Fruit fly (Drosophila melanogaster) S2 (cell line): ENCODE measurements around the gene CG5608.

Experiments used
- CG8478 ChIP-seq: fragments of >200 bp; optimal IDR thresholded peaks from 2 replicates; lab custom pipeline; 2018
- CTCF ChIP-seq, 2 experiments: fragments of >200 bp; optimal IDR thresholded peaks; 2 replicates each; lab custom pipeline; 2018

- TF ChIP-seq CTCF (optimal IDR thresholded peaks at IDR 0.05; lab: Kevin White, UChicago) = no peak
- no peak for TF ChIP-seq CG8478 (lab: Kevin White, UChicago)
These were observed 26.1 kb downstream of the CG5608 start, which contains the start of the genes CG17207 and CG46427 for dm6 chr3R:12439039-12439400.
